Fruit fly (Drosophila melanogaster) whole organism, embryonic: Measurements from ENCODE around the gene fit.
A peak's percentile ranks its signal among the peaks of the same experiment; 100 is the strongest.

Source experiments
- B-H2 ChIP-seq: fragments of 200-800 bp; sonication (Bioruptor generic); optimal IDR thresholded peaks from 2 replicates; lab custom pipeline; 2018; ENCODE audit warnings: missing biosample characterization, mild to moderate bottlenecking, missing genetic modification characterization
- Bdp1 ChIP-seq: fragments of 200-800 bp; sonication (Bioruptor generic); optimal IDR thresholded peaks from 3 replicates; lab custom pipeline; 2016; ENCODE audit warnings: missing biosample characterization, missing genetic modification characterization
- CG10209 ChIP-seq: fragments of 200-800 bp; sonication (Bioruptor generic); optimal IDR thresholded peaks from 3 replicates; lab custom pipeline; 2017; ENCODE audit warnings: missing biosample characterization, mild to moderate bottlenecking, missing genetic modification characterization, missing genetic modification reagents
- CG10979 ChIP-seq: fragments of 200-800 bp; sonication (Bioruptor generic); optimal IDR thresholded peaks from 2 replicates; lab custom pipeline; 2018; ENCODE audit warnings: missing biosample characterization, mild to moderate bottlenecking, missing genetic modification characterization, moderate library complexity
- CG11398 ChIP-seq: fragments of 200-800 bp; sonication (Bioruptor generic); optimal IDR thresholded peaks from 2 replicates; lab custom pipeline; 2016; ENCODE audit warnings: missing biosample characterization, missing genetic modification characterization
- CG11696 ChIP-seq: fragments of 200-800 bp; sonication (Bioruptor generic); IDR thresholded peaks from 2 replicates; pipeline ENCODE4 v1.3.6; 2022; ENCODE audit warnings: missing biosample characterization, missing genetic modification characterization
- CG12071 ChIP-seq: fragments of 200-800 bp; sonication (Bioruptor generic); optimal IDR thresholded peaks from 3 replicates; lab custom pipeline; 2018; ENCODE audit warnings: missing biosample characterization, mild to moderate bottlenecking, missing genetic modification characterization
- CG12155 ChIP-seq: fragments of 200-800 bp; sonication (Bioruptor generic); optimal IDR thresholded peaks from 3 replicates; lab custom pipeline; 2016; ENCODE audit warnings: missing biosample characterization, missing genetic modification characterization
- CG12299 ChIP-seq: fragments of 200-800 bp; sonication (Bioruptor generic); optimal IDR thresholded peaks from 2 replicates; lab custom pipeline; 2018; ENCODE audit warnings: missing biosample characterization, mild to moderate bottlenecking, missing genetic modification characterization
- CG1233 ChIP-seq: fragments of 200-800 bp; sonication (Bioruptor generic); optimal IDR thresholded peaks from 4 replicates; lab custom pipeline; 2018; ENCODE audit warnings: missing biosample characterization, mild to moderate bottlenecking, missing genetic modification characterization
- CG14441 ChIP-seq: fragments of 200-800 bp; sonication (Bioruptor generic); IDR thresholded peaks from 2 replicates; pipeline ENCODE4 v1.3.6; 2022; ENCODE audit warnings: missing biosample characterization, missing genetic modification characterization
- CG1603 ChIP-seq: fragments of 200-800 bp; sonication (Bioruptor generic); optimal IDR thresholded peaks from 2 replicates; lab custom pipeline; 2019; ENCODE audit warnings: missing biosample characterization, mild to moderate bottlenecking, missing genetic modification characterization, moderate library complexity
- CG1647 ChIP-seq: fragments of 200-800 bp; sonication (Bioruptor generic); optimal IDR thresholded peaks from 3 replicates; lab custom pipeline; 2016; ENCODE audit warnings: missing biosample characterization, missing genetic modification characterization
- CG18011 ChIP-seq: fragments of 200-800 bp; sonication (Bioruptor generic); optimal IDR thresholded peaks from 2 replicates; lab custom pipeline; 2017; ENCODE audit warnings: missing biosample characterization, missing genetic modification characterization, mild to moderate bottlenecking, moderate library complexity, missing genotype
- CG3065 ChIP-seq: fragments of 200-800 bp; sonication (Bioruptor generic); optimal IDR thresholded peaks from 2 replicates; lab custom pipeline; 2016; ENCODE audit warnings: missing biosample characterization, missing genetic modification characterization
- CG3847 ChIP-seq: fragments of 200-800 bp; sonication (Bioruptor generic); IDR thresholded peaks from 2 replicates; pipeline ENCODE4 v1.3.6; 2022; ENCODE audit warnings: missing biosample characterization, missing genetic modification characterization
- CG7271 ChIP-seq: fragments of 200-800 bp; sonication (Bioruptor generic); optimal IDR thresholded peaks from 2 replicates; lab custom pipeline; 2018; ENCODE audit warnings: missing biosample characterization, mild to moderate bottlenecking, missing genetic modification characterization, moderate library complexity
- CG8089 ChIP-seq: fragments of 200-800 bp; sonication (Bioruptor generic); optimal IDR thresholded peaks from 3 replicates; lab custom pipeline; 2016; ENCODE audit warnings: missing biosample characterization, missing genetic modification characterization
- CG8290 ChIP-seq, 3 experiments: fragments of 200-800 bp; sonication (Bioruptor generic); optimal IDR thresholded peaks; 2 replicates each; lab custom pipeline; 2016 to 2019; ENCODE audit warnings: missing biosample characterization in 3 of 3, missing genetic modification characterization in 3 of 3, mild to moderate bottlenecking in 2 of 3, moderate library complexity in 1 of 3
- CG8478 ChIP-seq: fragments of >200 bp; optimal IDR thresholded peaks from 2 replicates; lab custom pipeline; 2018
- CG9876 ChIP-seq: fragments of 200-800 bp; sonication (Bioruptor generic); optimal IDR thresholded peaks from 2 replicates; lab custom pipeline; 2016; ENCODE audit warnings: missing biosample characterization, missing genetic modification characterization
- Camta ChIP-seq: fragments of 200-800 bp; sonication (Bioruptor generic); optimal IDR thresholded peaks from 2 replicates; lab custom pipeline; 2016; ENCODE audit warnings: missing biosample characterization, missing genetic modification characterization
- Dll ChIP-seq: fragments of 200-800 bp; sonication (Bioruptor generic); IDR thresholded peaks from 4 replicates; pipeline ENCODE4 v1.3.6; 2022; ENCODE audit warnings: missing biosample characterization, missing genetic modification characterization; ENCODE audit not compliant: partially characterized antibody
- Doc2 ChIP-seq: fragments of 200-800 bp; sonication (Bioruptor generic); IDR thresholded peaks from 2 replicates; pipeline ENCODE4 v1.3.6; 2022; ENCODE audit warnings: missing biosample characterization, missing genetic modification characterization
- Ets65A ChIP-seq: fragments of 200-800 bp; sonication (Bioruptor generic); peaks from one replicate; lab custom pipeline; 2016; ENCODE audit warnings: missing biosample characterization, missing genetic modification characterization
- Ets97D ChIP-seq: fragments of 200-800 bp; sonication (Bioruptor generic); optimal IDR thresholded peaks from 3 replicates; lab custom pipeline; 2016; ENCODE audit warnings: missing biosample characterization, missing genetic modification characterization
- Fer1 ChIP-seq: fragments of 200-800 bp; sonication (Bioruptor generic); optimal IDR thresholded peaks from 2 replicates; lab custom pipeline; 2017; ENCODE audit warnings: missing biosample characterization, mild to moderate bottlenecking, missing genetic modification characterization
- HLH54F ChIP-seq: fragments of 200-800 bp; sonication (Bioruptor generic); optimal IDR thresholded peaks from 3 replicates; lab custom pipeline; 2016; ENCODE audit warnings: missing biosample characterization, missing genetic modification characterization
- HLHmδ ChIP-seq: fragments of 200-800 bp; sonication (Bioruptor generic); optimal IDR thresholded peaks from 2 replicates; lab custom pipeline; 2018; ENCODE audit warnings: missing biosample characterization, mild to moderate bottlenecking, missing genetic modification characterization, moderate library complexity
- Mes4 ChIP-seq: fragments of 200-800 bp; sonication (Bioruptor generic); optimal IDR thresholded peaks from 2 replicates; lab custom pipeline; 2016; ENCODE audit warnings: missing biosample characterization, missing genetic modification characterization
- NC2α ChIP-seq: fragments of 200-800 bp; sonication (Bioruptor generic); optimal IDR thresholded peaks from 2 replicates; lab custom pipeline; 2016; ENCODE audit warnings: missing biosample characterization, missing genetic modification characterization
- Ravus ChIP-seq: fragments of 200-800 bp; sonication (Bioruptor generic); IDR thresholded peaks from 2 replicates; pipeline ENCODE4 v1.3.6; 2022; ENCODE audit warnings: missing biosample characterization, missing genetic modification characterization
- Usf ChIP-seq: fragments of 200-800 bp; sonication (Bioruptor generic); optimal IDR thresholded peaks from 2 replicates; lab custom pipeline; 2017; ENCODE audit warnings: missing genotype, missing biosample characterization, missing genetic modification characterization
- chm ChIP-seq: fragments of 200-800 bp; sonication (Bioruptor generic); IDR thresholded peaks from 2 replicates; pipeline ENCODE4 v1.3.6; 2022; ENCODE audit warnings: missing biosample characterization, missing genetic modification characterization
- crol ChIP-seq: fragments of 200-800 bp; sonication (Bioruptor generic); IDR thresholded peaks from 2 replicates; pipeline ENCODE4 v1.3.6; 2022; ENCODE audit warnings: missing biosample characterization, missing genetic modification characterization
- esg ChIP-seq: fragments of 200-800 bp; sonication (Bioruptor generic); conservative IDR thresholded peaks from 2 replicates; pipeline ENCODE4 v1.3.6; 2022; ENCODE audit warnings: missing biosample characterization, missing genetic modification characterization
- gsb-n ChIP-seq: fragments of 200-800 bp; sonication (Bioruptor generic); optimal IDR thresholded peaks from 3 replicates; lab custom pipeline; 2018; ENCODE audit warnings: missing biosample characterization, mild to moderate bottlenecking, missing genetic modification characterization
- her ChIP-seq: fragments of 200-800 bp; sonication (Bioruptor generic); optimal IDR thresholded peaks from 2 replicates; lab custom pipeline; 2016; ENCODE audit warnings: missing biosample characterization, missing genetic modification characterization
- hkb ChIP-seq, 2 experiments: fragments of 200-800 bp in 1 of 2; fragments of >200 bp in 1 of 2; sonication (Bioruptor generic) in 1 of 2; IDR thresholded peaks in 1 of 2; optimal IDR thresholded peaks in 1 of 2; 2 replicates each; pipeline versions ENCODE4 v1.3.6 to Lab custom; 2017 to 2022; ENCODE audit warnings: missing biosample characterization in 1 of 2, missing genetic modification characterization in 1 of 2
- kah ChIP-seq: fragments of 200-800 bp; sonication (Bioruptor generic); optimal IDR thresholded peaks from 2 replicates; lab custom pipeline; 2018; ENCODE audit warnings: missing biosample characterization, mild to moderate bottlenecking, missing genetic modification characterization
- kni ChIP-seq: fragments of 200-800 bp; sonication (Bioruptor generic); optimal IDR thresholded peaks from 3 replicates; lab custom pipeline; 2017; ENCODE audit warnings: mild to moderate bottlenecking, missing biosample characterization, missing genetic modification reagents, missing genetic modification characterization
- oc ChIP-seq: fragments of 200-800 bp; sonication (Bioruptor generic); optimal IDR thresholded peaks from 2 replicates; lab custom pipeline; 2018; ENCODE audit warnings: missing biosample characterization, mild to moderate bottlenecking, missing genetic modification characterization, moderate library complexity
- pan ChIP-seq, 4 experiments: fragments of >200 bp in 3 of 4; fragments of 200-800 bp in 1 of 4; sonication (Bioruptor generic) in 1 of 4; optimal IDR thresholded peaks in 3 of 4; IDR thresholded peaks in 1 of 4; 2 replicates each; pipeline versions ENCODE4 v1.3.6 to Lab custom; 2017 to 2022; ENCODE audit warnings: missing biosample characterization in 2 of 4, missing genetic modification characterization in 2 of 4, mixed read lengths in 1 of 4
- peb ChIP-seq: fragments of 200-800 bp; sonication (Bioruptor generic); IDR thresholded peaks from 2 replicates; pipeline ENCODE4 v1.3.6; 2022; ENCODE audit warnings: missing biosample characterization, missing genetic modification characterization
- pzg ChIP-seq: fragments of 200-800 bp; sonication (Bioruptor generic); optimal IDR thresholded peaks from 3 replicates; lab custom pipeline; 2018; ENCODE audit warnings: missing biosample characterization, mild to moderate bottlenecking, missing genetic modification characterization, moderate library complexity
- ranshi ChIP-seq: fragments of 200-800 bp; sonication (Bioruptor generic); IDR thresholded peaks from 2 replicates; pipeline ENCODE4 v1.3.6; 2022; ENCODE audit warnings: missing biosample characterization, missing genetic modification characterization
- sima ChIP-seq: fragments of 200-800 bp; sonication (Bioruptor generic); optimal IDR thresholded peaks from 2 replicates; lab custom pipeline; 2016; ENCODE audit warnings: missing biosample characterization, missing genetic modification characterization
- trh ChIP-seq: fragments of 200-800 bp; sonication (Bioruptor generic); optimal IDR thresholded peaks from 2 replicates; lab custom pipeline; 2016; ENCODE audit warnings: missing biosample characterization, missing genetic modification characterization
- ttk ChIP-seq: fragments of 200-800 bp; sonication (Bioruptor generic); IDR thresholded peaks from 2 replicates; pipeline ENCODE4 v2.1.2; 2022; ENCODE audit warnings: missing biosample characterization, missing genetic modification characterization
- wek ChIP-seq: fragments of 200-800 bp; sonication (Bioruptor generic); optimal IDR thresholded peaks from 3 replicates; lab custom pipeline; 2018; ENCODE audit warnings: missing biosample characterization, mild to moderate bottlenecking, missing genetic modification characterization, moderate library complexity
- zen ChIP-seq: fragments of 200-800 bp; sonication (Bioruptor generic); optimal IDR thresholded peaks from 3 replicates; lab custom pipeline; 2018; ENCODE audit warnings: missing biosample characterization, mild to moderate bottlenecking, missing genetic modification characterization, moderate library complexity

The fit gene

DNA sequence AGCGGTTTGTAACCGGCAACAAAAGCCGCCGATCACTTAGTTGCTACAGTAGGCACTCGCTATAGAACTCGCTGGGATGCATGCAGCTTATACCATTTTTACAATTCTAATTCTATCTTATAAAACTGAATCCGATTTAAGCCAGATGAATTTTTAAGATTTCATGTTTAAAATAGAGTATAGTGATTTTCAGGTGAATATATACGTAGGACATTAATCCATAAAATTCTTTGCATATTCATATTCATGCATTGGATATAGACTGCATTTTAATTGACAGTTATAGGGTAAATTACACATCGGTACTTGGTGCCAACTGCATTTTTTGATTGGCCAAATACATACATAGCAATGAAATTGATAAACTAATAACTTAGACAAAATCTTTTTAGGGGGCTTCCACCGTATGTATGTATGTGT is 3.3 kb upstream of the fit start (continued):
- TF ChIP-seq CG9876 (GFP tag; lab: Kevin White, UChicago) (no peak), gsb-n (no peak), CG7271 (no peak), CG11696 (GFP tag; lab: Robert Waterston, UW) (no peak), ranshi (GFP tag; lab: Robert Waterston, UW) (peak; percentile 53), Usf (GFP tag; lab: Kevin White, UChicago) (no peak), pzg (GFP tag; lab: Kevin White, UChicago) (no peak), CG1233 (GFP tag; lab: Kevin White, UChicago) (no peak), sima (GFP tag; lab: Kevin White, UChicago) (no peak), CG11398 (no peak), Ravus (no peak), her (GFP tag; lab: Kevin White, UChicago) (no peak), kni (GFP tag; lab: Kevin White, UChicago) (no peak), oc (tag; lab: Kevin White, UChicago) (no peak), kah (GFP tag; lab: Kevin White, UChicago) (no peak), peb (GFP tag; lab: Robert Waterston, UW) (no peak), CG12299 (tag; lab: Kevin White, UChicago) (no peak), Mes4 (GFP tag; lab: Kevin White, UChicago) (no peak), CG3847 (GFP tag; lab: Robert Waterston, UW) (no peak), hkb (optimal IDR thresholded peaks at IDR 0.05; lab: Kevin White, UChicago) (no peak), hkb (GFP tag; IDR thresholded peaks at IDR 0.05; lab: Robert Waterston, UW) (peak; percentile 41; the same call in 1 of the 2 replicates), wek (no peak), CG8290 (GFP tag; optimal IDR thresholded peaks at IDR 0.05; lab: Kevin White, UChicago) (no peak), CG8290 (tag; optimal IDR thresholded peaks at IDR 0.05; lab: Kevin White, UChicago) (no peak), B-H2 (GFP tag; lab: Kevin White, UChicago) (no peak), Dll (no peak), CG8089 (GFP tag; lab: Kevin White, UChicago) (no peak), ttk (GFP tag; lab: Robert Waterston, UW) (peak; percentile 38; the same call in 1 of the 2 replicates), esg (GFP tag; lab: Robert Waterston, UW) (peak; percentile 39; the same call in 1 of the 2 replicates), NC2α (GFP tag; lab: Kevin White, UChicago) (no peak), Fer1 (GFP tag; lab: Kevin White, UChicago) (no peak), HLHmδ (GFP tag; lab: Kevin White, UChicago) (no peak), Doc2 (no peak), Camta (GFP tag; lab: Kevin White, UChicago) (no peak), CG3065 (GFP tag; lab: Kevin White, UChicago) (no peak), CG10209 (GFP tag; lab: Kevin White, UChicago) (peak; percentile 22), Ets97D (GFP tag; lab: Kevin White, UChicago) (no peak), CG12155 (GFP tag; lab: Kevin White, UChicago) (peak; percentile 7), chm (GFP tag; lab: Robert Waterston, UW) (no peak), zen (no peak), Bdp1 (GFP tag; lab: Kevin White, UChicago) (no peak), Ets65A (peak; percentile 57), CG12071 (GFP tag; lab: Kevin White, UChicago) (no peak), CG1603 (tag; lab: Kevin White, UChicago) (peak; percentile 44), CG1647 (GFP tag; lab: Kevin White, UChicago) (no peak), crol (GFP tag; lab: Robert Waterston, UW) (no peak), trh (GFP tag; lab: Kevin White, UChicago) (no peak), CG14441 (GFP tag; lab: Robert Waterston, UW) (peak; percentile 47), pan (optimal IDR thresholded peaks at IDR 0.05; lab: Kevin White, UChicago) (no peak), pan (GFP tag; optimal IDR thresholded peaks at IDR 0.05 in 1 of 2, IDR thresholded peaks at IDR 0.05 in 1 of 2) (peak in 1 of 2 experiments; percentile 61), CG10979 (tag; lab: Kevin White, UChicago) (peak; percentile 49), CG8478 (lab: Kevin White, UChicago) (no peak), CG18011 (GFP tag; lab: Kevin White, UChicago) (no peak), HLH54F (no peak)
